Worm (Caenorhabditis elegans): ENCODE results near the gene lmp-2.

Gene lmp-2

DNA sequence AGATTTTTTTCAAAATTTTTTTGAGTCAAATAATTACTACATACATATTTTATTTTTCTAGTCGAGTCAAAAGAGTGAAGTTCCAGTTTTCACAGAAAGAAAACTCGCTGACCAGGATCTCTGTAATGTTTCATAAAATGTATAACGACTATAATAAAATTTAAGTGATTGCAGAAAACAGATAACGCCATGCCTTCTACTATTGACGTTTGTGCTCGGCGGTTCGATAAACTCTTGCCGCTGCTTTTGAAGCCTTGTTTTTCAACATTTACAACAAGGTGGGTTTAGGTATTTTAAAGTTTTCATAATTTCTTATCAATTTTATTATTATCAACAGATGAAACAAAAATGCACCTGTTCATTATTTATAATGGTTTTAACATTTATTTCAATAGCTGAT is at the start of gene lmp-2:
Gene lmp-2 (plus strand): TSS at position 190 of the 400 bp plus-strand sequence.
- TF ChIP-seq him-1 (tag; optimal IDR thresholded peaks at IDR 0.05) (no peak), dao-5 (tag; optimal IDR thresholded peaks at IDR 0.05) (no peak)

DNA sequence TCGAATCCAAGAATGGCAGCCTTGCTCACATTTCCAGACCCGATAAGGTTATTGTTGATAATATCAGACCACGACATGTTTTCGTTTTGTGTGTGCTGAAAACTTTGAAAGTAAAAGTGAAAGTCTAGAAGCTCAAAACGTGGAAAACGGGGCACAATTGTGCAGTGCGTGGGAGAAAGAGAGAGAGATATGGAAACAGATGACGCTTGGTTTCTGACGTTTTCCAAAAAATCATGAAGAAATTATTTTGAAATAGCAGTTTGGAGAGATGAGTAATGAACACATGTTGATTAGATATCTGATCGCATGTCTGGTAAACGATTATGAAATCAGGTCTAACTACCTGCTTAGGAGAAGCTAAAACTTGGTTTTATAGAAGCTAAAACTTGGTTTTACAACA is 44.9 kb upstream of the lmp-2 start, which contains the start of gene pfn-3:
Gene pfn-3 (minus strand): TSS at position 101 of the 400 bp plus-strand sequence.
- TF ChIP-seq him-1 (tag; optimal IDR thresholded peaks at IDR 0.05) (no peak), dao-5 (tag; optimal IDR thresholded peaks at IDR 0.05) (no peak), W03F9.2 (tag; optimal IDR thresholded peaks at IDR 0.05) (no peak)

DNA sequence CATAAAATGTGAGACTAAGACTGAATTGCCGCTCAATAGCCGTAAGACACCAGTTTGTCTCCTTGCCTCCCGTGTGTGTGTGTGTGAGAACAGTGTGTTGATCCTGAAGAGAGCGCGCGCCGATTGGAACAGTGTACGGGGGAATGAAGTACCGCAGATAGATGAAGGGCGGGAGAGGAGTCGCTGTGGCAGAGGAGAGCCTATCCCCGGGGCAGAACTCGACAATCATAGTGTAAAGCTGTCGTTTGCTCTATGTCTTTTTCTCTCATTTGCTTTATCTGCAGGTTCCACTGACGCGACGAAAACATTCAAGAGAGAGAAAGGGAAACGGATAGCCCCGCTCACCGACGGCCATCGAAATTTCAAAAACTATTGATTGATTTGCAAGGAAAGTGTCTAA is 43.5 kb upstream of the lmp-2 start:
- TF ChIP-seq W03F9.2 (tag; optimal IDR thresholded peaks at IDR 0.05) (no peak), him-1 (tag; optimal IDR thresholded peaks at IDR 0.05) (no peak), dao-5 (tag; optimal IDR thresholded peaks at IDR 0.05) (no peak)

- TF ChIP-seq him-1 (tag; optimal IDR thresholded peaks at IDR 0.05) (no peak), W03F9.2 (tag; optimal IDR thresholded peaks at IDR 0.05) (no peak), dao-5 (tag; optimal IDR thresholded peaks at IDR 0.05) (no peak)
Measured at ce11 chrX:1085000-1085399, 40.4 kb upstream of the lmp-2 start.

ce11 chrX:1086406-1086897 is 39.0 kb upstream of the lmp-2 start:
- TF ChIP-seq him-1 (tag; optimal IDR thresholded peaks at IDR 0.05) (peak; percentile 17), dao-5 (tag; optimal IDR thresholded peaks at IDR 0.05) (no peak)

DNA sequence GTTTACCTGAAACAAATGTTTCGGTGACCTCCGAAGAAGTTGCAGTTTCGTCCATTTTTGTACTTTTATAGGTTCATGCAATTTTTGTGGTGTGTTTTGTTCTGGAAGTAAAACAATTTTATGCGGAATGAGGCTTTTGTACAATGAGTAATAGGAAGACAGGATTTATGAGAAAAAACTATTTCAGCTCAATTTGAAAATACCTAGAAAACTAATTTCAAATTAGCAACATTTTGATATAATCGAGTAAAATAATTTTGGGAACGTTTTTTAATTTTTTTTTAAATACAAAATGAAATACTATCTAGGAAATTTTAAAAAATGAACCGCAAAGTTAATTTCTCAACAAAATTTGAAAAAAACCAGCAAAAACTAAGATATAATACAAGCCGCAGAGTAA is 37.4 kb upstream of the lmp-2 start, which contains the start of gene rei-2:
Gene rei-2 (minus strand): TSS at position 101 of the 400 bp plus-strand sequence.
- TF ChIP-seq dao-5 (tag; optimal IDR thresholded peaks at IDR 0.05) (no peak), W03F9.2 (tag; optimal IDR thresholded peaks at IDR 0.05) (no peak), him-1 (tag; optimal IDR thresholded peaks at IDR 0.05) (no peak)

- TF ChIP-seq him-1 (tag; optimal IDR thresholded peaks at IDR 0.05) (no peak), dao-5 (tag; optimal IDR thresholded peaks at IDR 0.05) (no peak), W03F9.2 (tag; optimal IDR thresholded peaks at IDR 0.05) (no peak)
Measured at ce11 chrX:1089133-1089532, 36.3 kb upstream of the lmp-2 start.

DNA sequence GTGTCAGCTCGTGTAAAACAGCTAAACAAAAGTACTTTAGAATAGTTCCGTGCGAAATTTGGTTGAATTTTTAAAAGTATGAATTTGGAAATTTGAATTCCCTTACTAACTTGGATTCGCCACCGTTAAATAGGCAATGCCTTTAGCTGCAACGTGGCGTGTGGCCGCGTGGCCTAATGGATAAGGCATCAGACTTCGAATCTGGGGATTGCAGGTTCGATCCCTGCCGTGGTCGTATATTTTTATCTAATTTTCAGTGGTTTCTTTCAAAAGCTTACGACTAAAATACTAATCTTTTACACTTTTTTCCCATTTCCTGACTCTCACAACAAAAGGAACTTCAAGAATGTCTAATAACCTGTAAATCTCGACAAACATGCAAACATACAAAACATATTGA is 35.7 kb upstream of the lmp-2 start:
- TF ChIP-seq W03F9.2 (tag; optimal IDR thresholded peaks at IDR 0.05) (no peak), him-1 (tag; optimal IDR thresholded peaks at IDR 0.05) (no peak), dao-5 (tag; optimal IDR thresholded peaks at IDR 0.05) (no peak)

ce11 chrX:1093154-1093553 is 32.3 kb upstream of the lmp-2 start:
- no peak for TF ChIP-seq dao-5 (tag; optimal IDR thresholded peaks at IDR 0.05)
- TF ChIP-seq W03F9.2 (tag; optimal IDR thresholded peaks at IDR 0.05), result peak; percentile 80
- peak; percentile 92 for TF ChIP-seq him-1 (tag; optimal IDR thresholded peaks at IDR 0.05)

DNA sequence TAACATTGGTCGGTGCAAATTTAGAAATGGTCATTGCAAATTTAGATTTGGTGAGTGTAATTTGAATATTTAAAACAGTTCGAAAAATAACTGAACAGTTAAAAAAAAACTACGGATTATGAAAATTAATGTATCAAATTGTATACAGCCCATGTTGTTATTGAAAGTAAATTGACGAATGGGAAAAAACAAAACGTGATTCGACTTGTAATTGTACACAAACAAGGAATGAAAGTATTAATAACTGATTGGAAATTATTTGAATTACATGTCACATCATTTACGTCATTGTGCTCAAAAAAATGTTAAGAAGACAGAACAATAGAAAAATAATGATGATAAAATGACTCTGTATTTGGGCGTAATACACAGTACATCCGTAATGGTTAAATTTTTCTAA is 31.1 kb upstream of the lmp-2 start:
- TF ChIP-seq dao-5 (tag; optimal IDR thresholded peaks at IDR 0.05) (no peak), W03F9.2 (tag; optimal IDR thresholded peaks at IDR 0.05) (no peak), him-1 (tag; optimal IDR thresholded peaks at IDR 0.05) (no peak)

ce11 chrX:1096808-1097207 is 28.6 kb upstream of the lmp-2 start, which contains the start of the genes pigx-1 and rme-6:
Gene pigx-1, minus strand, starts transcription at chrX:1097013.
Gene rme-6, plus strand, starts transcription at chrX:1097152.
- TF ChIP-seq W03F9.2 (tag; optimal IDR thresholded peaks at IDR 0.05) (no peak), dao-5 (tag; optimal IDR thresholded peaks at IDR 0.05) (no peak), him-1 (tag; optimal IDR thresholded peaks at IDR 0.05) (no peak)

- peak; percentile 15 for TF ChIP-seq him-1 (tag; optimal IDR thresholded peaks at IDR 0.05)
- no peak for TF ChIP-seq W03F9.2 (tag; optimal IDR thresholded peaks at IDR 0.05)
- TF ChIP-seq dao-5 (tag; optimal IDR thresholded peaks at IDR 0.05), result no peak
Measured at ce11 chrX:1103702-1104262, 21.6 kb upstream of the lmp-2 start, which contains the start of gene ife-4. Gene ife-4, plus strand, starts transcription at chrX:1104212.

- TF ChIP-seq dao-5 (tag; optimal IDR thresholded peaks at IDR 0.05), result no peak
- no peak for TF ChIP-seq W03F9.2 (tag; optimal IDR thresholded peaks at IDR 0.05)
- TF ChIP-seq him-1 (tag; optimal IDR thresholded peaks at IDR 0.05), result no peak
Measured at ce11 chrX:1107758-1108157, 17.7 kb upstream of the lmp-2 start, which contains the start of gene C05D9.4. Gene C05D9.4, plus strand, starts transcription at chrX:1108058.

- TF ChIP-seq him-1 (tag; optimal IDR thresholded peaks at IDR 0.05) (no peak), W03F9.2 (tag; optimal IDR thresholded peaks at IDR 0.05) (no peak), dao-5 (tag; optimal IDR thresholded peaks at IDR 0.05) (no peak)
Measured at ce11 chrX:1108874-1109273, 16.5 kb upstream of the lmp-2 start.

- TF ChIP-seq dao-5 (tag; optimal IDR thresholded peaks at IDR 0.05) (no peak), W03F9.2 (tag; optimal IDR thresholded peaks at IDR 0.05) (no peak), him-1 (tag; optimal IDR thresholded peaks at IDR 0.05) (no peak)
Measured at ce11 chrX:1110723-1111122, 14.7 kb upstream of the lmp-2 start.

Measured in whole organism, L4/young adult.